Fruit fly (Drosophila melanogaster) whole organism, embryonic: ENCODE results near the gene CG7213.

ENCODE experiments used
- CG12219 ChIP-seq: fragments of 200-800 bp; sonication (Bioruptor generic); optimal IDR thresholded peaks from 3 replicates; lab custom pipeline; 2018; ENCODE audit warnings: missing biosample characterization, mild to moderate bottlenecking, missing genetic modification characterization
- CG12769 ChIP-seq: fragments of 200-800 bp; sonication (Bioruptor generic); optimal IDR thresholded peaks from 2 replicates; lab custom pipeline; 2019; ENCODE audit warnings: missing biosample characterization, mild to moderate bottlenecking, missing genetic modification characterization, moderate library complexity
- CG12942 ChIP-seq: fragments of 200-800 bp; sonication (Bioruptor generic); optimal IDR thresholded peaks from 3 replicates; lab custom pipeline; 2016; ENCODE audit warnings: missing biosample characterization, missing genetic modification characterization
- CG18476 ChIP-seq: fragments of 200-800 bp; sonication (Bioruptor generic); optimal IDR thresholded peaks from 2 replicates; lab custom pipeline; 2016; ENCODE audit warnings: missing biosample characterization, mild to moderate bottlenecking, missing genetic modification characterization
- CG3065 ChIP-seq: fragments of 200-800 bp; sonication (Bioruptor generic); optimal IDR thresholded peaks from 2 replicates; lab custom pipeline; 2016; ENCODE audit warnings: missing biosample characterization, missing genetic modification characterization
- CG42726 ChIP-seq: fragments of 200-800 bp; sonication (Bioruptor generic); IDR thresholded peaks from 2 replicates; pipeline ENCODE4 v1.3.6; 2022; ENCODE audit warnings: missing biosample characterization, missing genetic modification characterization; ENCODE audit not compliant: partially characterized antibody
- CG7987 ChIP-seq: fragments of 200-800 bp; sonication (Bioruptor generic); optimal IDR thresholded peaks from 2 replicates; lab custom pipeline; 2018; ENCODE audit warnings: missing biosample characterization, mild to moderate bottlenecking, missing genetic modification characterization, moderate library complexity
- CoRest ChIP-seq: fragments of 200-800 bp; sonication (Bioruptor generic); optimal IDR thresholded peaks from 3 replicates; lab custom pipeline; 2018; ENCODE audit warnings: missing biosample characterization, mild to moderate bottlenecking, missing genetic modification characterization, moderate library complexity
- D19A ChIP-seq: fragments of 200-800 bp; optimal IDR thresholded peaks from 3 replicates; lab custom pipeline; 2019; ENCODE audit warnings: missing biosample characterization, mild to moderate bottlenecking, missing genetic modification characterization, moderate library complexity
- Dad ChIP-seq: fragments of 200-800 bp; sonication (Bioruptor generic); optimal IDR thresholded peaks from 3 replicates; lab custom pipeline; 2016; ENCODE audit warnings: missing biosample characterization, missing genetic modification characterization
- Mrtf ChIP-seq: fragments of 200-800 bp; sonication (Bioruptor generic); IDR thresholded peaks from 3 replicates; pipeline ENCODE4 v1.3.6; 2022; ENCODE audit warnings: missing biosample characterization, missing genetic modification characterization
- prd ChIP-seq, 3 experiments: fragments of >200 bp in 2 of 3; fragments of 200-800 bp in 1 of 3; sonication (Bioruptor generic) in 1 of 3; optimal IDR thresholded peaks in 2 of 3; IDR thresholded peaks in 1 of 3; 2 replicates in 2 of 3; 3 replicates in 1 of 3; pipeline versions ENCODE4 v1.3.6 to Lab custom; 2017 to 2022; ENCODE audit warnings: missing biosample characterization in 1 of 3, missing genetic modification characterization in 1 of 3
- sc ChIP-seq, 3 experiments: fragments of >200 bp in 2 of 3; fragments of 200-800 bp in 1 of 3; sonication (Bioruptor generic) in 1 of 3; optimal IDR thresholded peaks; 2 replicates in 2 of 3; 3 replicates in 1 of 3; lab custom pipeline; 2017; ENCODE audit warnings: mild to moderate bottlenecking in 1 of 3, missing biosample characterization in 1 of 3, missing genetic modification characterization in 1 of 3, missing genetic modification reagents in 1 of 3
- tin ChIP-seq: fragments of 200-800 bp; sonication (Bioruptor generic); optimal IDR thresholded peaks from 3 replicates; lab custom pipeline; 2016; ENCODE audit warnings: missing biosample characterization, missing genetic modification characterization
- tll ChIP-seq, 2 experiments: fragments of 200-800 bp in 1 of 2; fragments of >200 bp in 1 of 2; sonication (Bioruptor generic) in 1 of 2; optimal IDR thresholded peaks; 2 replicates each; lab custom pipeline; 2017 to 2019; ENCODE audit warnings: missing biosample characterization in 2 of 2, missing genetic modification characterization in 2 of 2, mild to moderate bottlenecking in 1 of 2, moderate library complexity in 1 of 2
- ttk ChIP-seq: fragments of 200-800 bp; sonication (Bioruptor generic); IDR thresholded peaks from 2 replicates; pipeline ENCODE4 v2.1.2; 2022; ENCODE audit warnings: missing biosample characterization, missing genetic modification characterization
- wdn ChIP-seq: fragments of 200-800 bp; sonication (Bioruptor generic); IDR thresholded peaks from 2 replicates; pipeline ENCODE4 v1.3.6; 2022; ENCODE audit warnings: missing biosample characterization, missing genetic modification characterization

Gene CG7213

dm6 chr3L:8185263-8186227 is 54.9 kb downstream of the CG7213 start (continued):
- TF ChIP-seq tll (GFP tag; optimal IDR thresholded peaks at IDR 0.05; lab: Kevin White, UChicago): no peak
- TF ChIP-seq D19A: peak; percentile 100
- no peak for TF ChIP-seq CG42726 (GFP tag; lab: Robert Waterston, UW)
- TF ChIP-seq CG12219 (GFP tag; lab: Kevin White, UChicago): peak; percentile 18
- TF ChIP-seq CG12942 (GFP tag; lab: Kevin White, UChicago): peak; percentile 26
- peak; percentile 82 for TF ChIP-seq CG12769
- TF ChIP-seq Mrtf: no peak
- no peak for TF ChIP-seq wdn (GFP tag; lab: Robert Waterston, UW)
- TF ChIP-seq prd (optimal IDR thresholded peaks at IDR 0.05; lab: Kevin White, UChicago): no peak
- TF ChIP-seq prd (GFP tag; IDR thresholded peaks at IDR 0.05; lab: Robert Waterston, UW): peak; percentile 60
- TF ChIP-seq CG7987 (GFP tag; lab: Kevin White, UChicago): peak; percentile 96
- TF ChIP-seq tin (GFP tag; lab: Kevin White, UChicago): peak; percentile 28
- no peak for TF ChIP-seq Dad (GFP tag; lab: Kevin White, UChicago)
- no peak for TF ChIP-seq ttk (GFP tag; lab: Robert Waterston, UW)
- TF ChIP-seq sc (optimal IDR thresholded peaks at IDR 0.05; lab: Kevin White, UChicago): no peak
- TF ChIP-seq sc (GFP tag; optimal IDR thresholded peaks at IDR 0.05; lab: Kevin White, UChicago): peak; percentile 6
- TF ChIP-seq CoRest: peak; percentile 59
- TF ChIP-seq CG18476 (GFP tag; lab: Kevin White, UChicago): peak; percentile 31
- TF ChIP-seq CG3065 (GFP tag; lab: Kevin White, UChicago): no peak
